Fruit fly (Drosophila melanogaster) whole organism, embryonic: Measurements from ENCODE around the gene CG34298.

Source experiments
- B-H2 ChIP-seq: fragments of 200-800 bp; sonication (Bioruptor generic); optimal IDR thresholded peaks from 2 replicates; lab custom pipeline; 2018; ENCODE audit warnings: missing biosample characterization, mild to moderate bottlenecking, missing genetic modification characterization
- CG10147 ChIP-seq: fragments of 200-800 bp; sonication (Bioruptor generic); optimal IDR thresholded peaks from 2 replicates; lab custom pipeline; 2019; ENCODE audit warnings: missing biosample characterization, mild to moderate bottlenecking, missing genetic modification characterization, moderate library complexity
- CG10267 ChIP-seq: fragments of 200-800 bp; sonication (Bioruptor generic); optimal IDR thresholded peaks from 2 replicates; lab custom pipeline; 2018; ENCODE audit warnings: missing biosample characterization, mild to moderate bottlenecking, missing genetic modification characterization, moderate library complexity
- CG10959 ChIP-seq: fragments of 200-800 bp; sonication (Bioruptor generic); IDR thresholded peaks from 2 replicates; pipeline ENCODE4 v1.3.6; 2022; ENCODE audit warnings: missing biosample characterization, missing genetic modification characterization
- CG10979 ChIP-seq: fragments of 200-800 bp; sonication (Bioruptor generic); optimal IDR thresholded peaks from 2 replicates; lab custom pipeline; 2018; ENCODE audit warnings: missing biosample characterization, mild to moderate bottlenecking, missing genetic modification characterization, moderate library complexity
- CG11696 ChIP-seq: fragments of 200-800 bp; sonication (Bioruptor generic); IDR thresholded peaks from 2 replicates; pipeline ENCODE4 v1.3.6; 2022; ENCODE audit warnings: missing biosample characterization, missing genetic modification characterization
- CG13296 ChIP-seq: fragments of 200-800 bp; sonication (Bioruptor generic); optimal IDR thresholded peaks from 3 replicates; lab custom pipeline; 2018; ENCODE audit warnings: missing biosample characterization, mild to moderate bottlenecking, missing genetic modification characterization
- CG13424 ChIP-seq: fragments of 200-800 bp; sonication (Bioruptor generic); optimal IDR thresholded peaks from 2 replicates; lab custom pipeline; 2019; ENCODE audit warnings: missing biosample characterization, mild to moderate bottlenecking, missing genetic modification characterization, moderate library complexity
- CG13894 ChIP-seq: fragments of 200-800 bp; sonication (Bioruptor generic); optimal IDR thresholded peaks from 3 replicates; lab custom pipeline; 2018; ENCODE audit warnings: missing biosample characterization, mild to moderate bottlenecking, missing genetic modification characterization, moderate library complexity
- CG15514 ChIP-seq: fragments of 200-800 bp; sonication (Bioruptor generic); optimal IDR thresholded peaks from 3 replicates; lab custom pipeline; 2017; ENCODE audit warnings: missing biosample characterization, missing genetic modification characterization, mild to moderate bottlenecking, moderate library complexity, missing genetic modification reagents
- CG18011 ChIP-seq: fragments of 200-800 bp; sonication (Bioruptor generic); optimal IDR thresholded peaks from 2 replicates; lab custom pipeline; 2017; ENCODE audit warnings: missing biosample characterization, missing genetic modification characterization, mild to moderate bottlenecking, moderate library complexity, missing genotype
- CG30020 ChIP-seq: fragments of 200-800 bp; optimal IDR thresholded peaks from 2 replicates; lab custom pipeline; 2019; ENCODE audit warnings: missing biosample characterization, mild to moderate bottlenecking, missing genetic modification characterization, moderate library complexity
- CG30431 ChIP-seq: fragments of 200-800 bp; sonication (Bioruptor generic); optimal IDR thresholded peaks from 2 replicates; lab custom pipeline; 2017; ENCODE audit warnings: missing biosample characterization, missing genetic modification characterization
- CG4360 ChIP-seq: fragments of 200-800 bp; sonication (Bioruptor generic); IDR thresholded peaks from 2 replicates; pipeline ENCODE4 v1.3.6; 2022; ENCODE audit warnings: missing biosample characterization, missing genetic modification characterization
- CG4707 ChIP-seq: fragments of 200-800 bp; sonication (Bioruptor generic); optimal IDR thresholded peaks from 2 replicates; lab custom pipeline; 2018; ENCODE audit warnings: missing biosample characterization, mild to moderate bottlenecking, missing genetic modification characterization, moderate library complexity
- CG4730 ChIP-seq: fragments of 200-800 bp; sonication (Bioruptor generic); IDR thresholded peaks from 2 replicates; pipeline ENCODE4 v1.3.6; 2022; ENCODE audit warnings: missing biosample characterization, missing genetic modification characterization
- CG7987 ChIP-seq: fragments of 200-800 bp; sonication (Bioruptor generic); optimal IDR thresholded peaks from 2 replicates; lab custom pipeline; 2018; ENCODE audit warnings: missing biosample characterization, mild to moderate bottlenecking, missing genetic modification characterization, moderate library complexity
- CG8281 ChIP-seq: fragments of 200-800 bp; sonication (Bioruptor generic); optimal IDR thresholded peaks from 2 replicates; lab custom pipeline; 2018; ENCODE audit warnings: missing biosample characterization, mild to moderate bottlenecking, missing genetic modification characterization, moderate library complexity
- CG8765 ChIP-seq: fragments of 200-800 bp; sonication (Bioruptor generic); IDR thresholded peaks from 2 replicates; pipeline ENCODE4 v1.3.6; 2022; ENCODE audit warnings: missing biosample characterization, missing genetic modification characterization
- CG8944 ChIP-seq: fragments of 200-800 bp; sonication (Bioruptor generic); optimal IDR thresholded peaks from 3 replicates; lab custom pipeline; 2016; ENCODE audit warnings: missing biosample characterization, missing genetic modification characterization
- CTCF ChIP-seq: fragments of 200-800 bp; sonication (Bioruptor generic); optimal IDR thresholded peaks from 2 replicates; lab custom pipeline; 2017; ENCODE audit warnings: missing biosample characterization, mild to moderate bottlenecking, missing genetic modification characterization, moderate library complexity
- Dek ChIP-seq: fragments of 200-800 bp; sonication (Bioruptor generic); optimal IDR thresholded peaks from 3 replicates; lab custom pipeline; 2019; ENCODE audit warnings: missing biosample characterization, mild to moderate bottlenecking, missing genetic modification characterization, moderate library complexity
- Dip3 ChIP-seq: fragments of 200-800 bp; sonication (Bioruptor generic); optimal IDR thresholded peaks from 3 replicates; lab custom pipeline; 2016; ENCODE audit warnings: missing biosample characterization, missing genetic modification characterization
- Eip74EF ChIP-seq, 2 experiments: fragments of 200-800 bp in 1 of 2; fragments of >200 bp in 1 of 2; sonication (Bioruptor generic) in 1 of 2; optimal IDR thresholded peaks; 2 replicates each; lab custom pipeline; 2017 to 2019; ENCODE audit warnings: missing biosample characterization in 2 of 2, missing genetic modification characterization in 2 of 2, mild to moderate bottlenecking in 1 of 2, moderate library complexity in 1 of 2
- Ets65A ChIP-seq: fragments of 200-800 bp; sonication (Bioruptor generic); peaks from one replicate; lab custom pipeline; 2016; ENCODE audit warnings: missing biosample characterization, missing genetic modification characterization
- GATAe ChIP-seq: fragments of 200-800 bp; sonication (Bioruptor generic); conservative IDR thresholded peaks from 2 replicates; pipeline ENCODE4 v1.3.6; 2022; ENCODE audit warnings: missing biosample characterization, missing genetic modification characterization
- H15 ChIP-seq: fragments of 200-800 bp; sonication (Bioruptor generic); IDR thresholded peaks from 3 replicates; pipeline ENCODE4 v1.3.6; 2022; ENCODE audit warnings: missing biosample characterization, missing genetic modification characterization
- Hmx ChIP-seq: fragments of 200-800 bp; sonication (Bioruptor generic); optimal IDR thresholded peaks from 2 replicates; lab custom pipeline; 2016; ENCODE audit warnings: missing biosample characterization, missing genetic modification characterization
- Hr51 ChIP-seq, 2 experiments: fragments of 200-800 bp; sonication (Bioruptor generic); optimal IDR thresholded peaks; 2 replicates in 1 of 2; 3 replicates in 1 of 2; lab custom pipeline; 2016 to 2018; ENCODE audit warnings: missing biosample characterization in 2 of 2, missing genetic modification characterization in 2 of 2, mild to moderate bottlenecking in 1 of 2, moderate library complexity in 1 of 2
- Nf-YB ChIP-seq: fragments of 200-800 bp; sonication (Bioruptor generic); optimal IDR thresholded peaks from 3 replicates; lab custom pipeline; 2019; ENCODE audit warnings: missing biosample characterization, mild to moderate bottlenecking, missing genetic modification characterization, moderate library complexity
- TFAM ChIP-seq: fragments of 200-800 bp; sonication (Bioruptor generic); optimal IDR thresholded peaks from 2 replicates; lab custom pipeline; 2017; ENCODE audit warnings: missing biosample characterization, missing genetic modification characterization, inconsistent platforms
- Tbp ChIP-seq: fragments of >200 bp; optimal IDR thresholded peaks from 2 replicates; lab custom pipeline; 2018; ENCODE audit warnings: missing biosample characterization, missing genetic modification characterization
- YL-1 ChIP-seq: fragments of 200-800 bp; sonication (Bioruptor generic); optimal IDR thresholded peaks from 3 replicates; lab custom pipeline; 2017; ENCODE audit warnings: missing biosample characterization, mild to moderate bottlenecking, missing genetic modification characterization
- ac ChIP-seq: fragments of 200-800 bp; sonication (Bioruptor generic); optimal IDR thresholded peaks from 3 replicates; lab custom pipeline; 2017; ENCODE audit warnings: missing biosample characterization, mild to moderate bottlenecking, missing genetic modification characterization
- ara ChIP-seq: fragments of 200-800 bp; sonication (Bioruptor generic); IDR thresholded peaks from 2 replicates; pipeline ENCODE4 v1.3.6; 2022; ENCODE audit warnings: missing biosample characterization, missing genetic modification characterization
- bsh ChIP-seq, 2 experiments: fragments of 200-800 bp; sonication (Bioruptor generic); optimal IDR thresholded peaks; 2 replicates each; lab custom pipeline; 2017 to 2018; ENCODE audit warnings: mild to moderate bottlenecking in 2 of 2, missing biosample characterization in 2 of 2, missing genetic modification characterization in 2 of 2, moderate library complexity in 1 of 2
- btn ChIP-seq: fragments of 200-800 bp; sonication (Bioruptor generic); optimal IDR thresholded peaks from 2 replicates; lab custom pipeline; 2016; ENCODE audit warnings: missing biosample characterization, missing genetic modification characterization
- ems ChIP-seq: fragments of 200-800 bp; sonication (Bioruptor generic); optimal IDR thresholded peaks from 3 replicates; lab custom pipeline; 2016; ENCODE audit warnings: missing biosample characterization, missing genetic modification characterization
- exex ChIP-seq: fragments of 200-800 bp; sonication (Bioruptor generic); optimal IDR thresholded peaks from 4 replicates; lab custom pipeline; 2018; ENCODE audit warnings: missing biosample characterization, mild to moderate bottlenecking, missing genetic modification characterization, moderate library complexity
- her ChIP-seq: fragments of 200-800 bp; sonication (Bioruptor generic); optimal IDR thresholded peaks from 2 replicates; lab custom pipeline; 2016; ENCODE audit warnings: missing biosample characterization, missing genetic modification characterization
- ind ChIP-seq: fragments of 200-800 bp; sonication (Bioruptor generic); optimal IDR thresholded peaks from 3 replicates; lab custom pipeline; 2016; ENCODE audit warnings: missing biosample characterization, missing genetic modification characterization
- otp ChIP-seq: fragments of 200-800 bp; sonication (Bioruptor generic); IDR thresholded peaks from 3 replicates; pipeline ENCODE4, ENCODE4 v1.3.6; 2022; ENCODE audit warnings: missing biosample characterization, missing genetic modification characterization
- p53 ChIP-seq: fragments of 200-800 bp; sonication (Bioruptor generic); optimal IDR thresholded peaks from 2 replicates; lab custom pipeline; 2016; ENCODE audit warnings: missing biosample characterization, missing genetic modification characterization
- pan ChIP-seq, 4 experiments: fragments of >200 bp in 3 of 4; fragments of 200-800 bp in 1 of 4; sonication (Bioruptor generic) in 1 of 4; optimal IDR thresholded peaks in 3 of 4; IDR thresholded peaks in 1 of 4; 2 replicates each; pipeline versions ENCODE4 v1.3.6 to Lab custom; 2017 to 2022; ENCODE audit warnings: missing biosample characterization in 2 of 4, missing genetic modification characterization in 2 of 4, mixed read lengths in 1 of 4
- pfk ChIP-seq: fragments of 200-800 bp; sonication (Bioruptor generic); optimal IDR thresholded peaks from 2 replicates; lab custom pipeline; 2018; ENCODE audit warnings: missing biosample characterization, mild to moderate bottlenecking, missing genetic modification characterization, moderate library complexity
- pros ChIP-seq: fragments of 200-800 bp; sonication (Bioruptor generic); optimal IDR thresholded peaks from 3 replicates; lab custom pipeline; 2019; ENCODE audit warnings: missing biosample characterization, mild to moderate bottlenecking, missing genetic modification characterization, moderate library complexity
- tll ChIP-seq, 2 experiments: fragments of 200-800 bp in 1 of 2; fragments of >200 bp in 1 of 2; sonication (Bioruptor generic) in 1 of 2; optimal IDR thresholded peaks; 2 replicates each; lab custom pipeline; 2017 to 2019; ENCODE audit warnings: missing biosample characterization in 2 of 2, missing genetic modification characterization in 2 of 2, mild to moderate bottlenecking in 1 of 2, moderate library complexity in 1 of 2
- vnd ChIP-seq: fragments of 200-800 bp; sonication (Bioruptor generic); IDR thresholded peaks from 3 replicates; pipeline ENCODE4 v1.3.6; 2022; ENCODE audit warnings: missing biosample characterization, missing genetic modification characterization; ENCODE audit not compliant: partially characterized antibody

CG34298 gene

DNA sequence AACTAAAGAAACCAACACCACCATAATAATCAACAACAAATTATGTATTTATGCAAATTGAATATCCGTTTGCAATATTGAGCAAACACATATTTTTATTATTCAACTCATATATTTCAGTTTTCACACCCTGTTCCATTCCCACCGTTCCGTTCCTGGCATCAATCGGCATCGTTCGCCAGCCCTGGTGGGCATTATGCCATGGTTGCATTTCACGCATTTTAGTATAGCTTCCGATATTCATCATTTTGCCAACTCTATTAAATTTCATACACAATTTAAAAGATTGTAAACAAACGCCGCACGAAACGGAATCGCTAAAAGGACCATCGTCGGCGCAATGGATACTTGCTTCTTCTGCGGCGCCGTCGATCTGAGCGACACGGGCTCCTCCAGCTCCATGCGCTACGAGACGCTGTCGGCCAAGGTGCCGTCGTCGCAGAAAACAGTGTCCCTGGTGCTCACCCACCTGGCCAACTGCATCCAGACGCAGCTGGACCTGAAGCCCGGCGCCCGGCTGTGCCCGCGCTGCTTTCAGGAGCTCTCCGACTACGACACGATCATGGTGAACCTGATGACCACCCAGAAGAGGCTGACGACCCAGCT lies 43.6 kb downstream of the CG34298 start, which contains the start of gene Sry-delta (continued):
- TF ChIP-seq CG13424 (tag; lab: Kevin White, UChicago) = peak; percentile 72
- no peak for TF ChIP-seq Eip74EF (GFP tag; optimal IDR thresholded peaks at IDR 0.05; lab: Kevin White, UChicago)
- no peak for TF ChIP-seq Hmx (GFP tag; lab: Kevin White, UChicago)
- peak; percentile 67 for TF ChIP-seq CG10147 (GFP tag; lab: Kevin White, UChicago)
- peak; percentile 22; the same call in 1 of the 2 replicates for TF ChIP-seq GATAe (GFP tag; lab: Robert Waterston, UW)
- TF ChIP-seq otp (GFP tag; lab: Robert Waterston, UW) = peak; percentile 80
- TF ChIP-seq ac (GFP tag; lab: Kevin White, UChicago) = peak; percentile 11
- peak; percentile 47 for TF ChIP-seq Tbp (GFP tag; lab: Kevin White, UChicago)
- TF ChIP-seq B-H2 (GFP tag; lab: Kevin White, UChicago) = peak; percentile 90
- TF ChIP-seq CG8944 (GFP tag; lab: Kevin White, UChicago) = peak; percentile 85
- TF ChIP-seq CG4707 = peak; percentile 31
- peak; percentile 69 for TF ChIP-seq ems (GFP tag; lab: Kevin White, UChicago)
- peak in 1 of 2 experiments; percentile 88 for TF ChIP-seq Hr51 (GFP tag; optimal IDR thresholded peaks at IDR 0.05; lab: Kevin White, UChicago)
- no peak for TF ChIP-seq pan (optimal IDR thresholded peaks at IDR 0.05; lab: Kevin White, UChicago)
- peak in 1 of 2 experiments; percentile 78 for TF ChIP-seq pan (GFP tag; optimal IDR thresholded peaks at IDR 0.05 in 1 of 2, IDR thresholded peaks at IDR 0.05 in 1 of 2)
- peak; percentile 57; the same call in 1 of the 2 replicates for TF ChIP-seq CG8765 (GFP tag; lab: Robert Waterston, UW)
- peak; percentile 72 for TF ChIP-seq CG18011 (GFP tag; lab: Kevin White, UChicago)
- peak; percentile 13 for TF ChIP-seq TFAM
- TF ChIP-seq CG10267 (tag; lab: Kevin White, UChicago) = peak; percentile 79
- TF ChIP-seq Ets65A = peak; percentile 99
- TF ChIP-seq Dip3 = peak; percentile 87
- no peak for TF ChIP-seq CG10959 (GFP tag; lab: Robert Waterston, UW)
- peak; percentile 61; the same call in 1 of the 3 replicates for TF ChIP-seq H15 (GFP tag; lab: Robert Waterston, UW)
- TF ChIP-seq CG15514 (GFP tag; lab: Kevin White, UChicago) = peak; percentile 91
- no peak for TF ChIP-seq CG8281
- peak; percentile 38 for TF ChIP-seq btn
- peak; percentile 87 for TF ChIP-seq p53
- peak; percentile 58 for TF ChIP-seq CG13296 (GFP tag; lab: Kevin White, UChicago)
- peak; percentile 62 for TF ChIP-seq CG4730 (GFP tag; lab: Robert Waterston, UW)
- no peak for TF ChIP-seq Nf-YB (GFP tag; lab: Kevin White, UChicago)
- TF ChIP-seq CG10979 (tag; lab: Kevin White, UChicago) = peak; percentile 59
- peak; percentile 83 for TF ChIP-seq Dek (tag; lab: Kevin White, UChicago)
- TF ChIP-seq pros = no peak
- peak; percentile 16 for TF ChIP-seq CTCF (GFP tag; lab: Kevin White, UChicago)
- peak; percentile 46; the same call in 2 of the 3 replicates for TF ChIP-seq vnd (GFP tag; lab: Robert Waterston, UW)
- peak; percentile 83 for TF ChIP-seq CG7987
- TF ChIP-seq CG30431 (GFP tag; lab: Kevin White, UChicago) = peak; percentile 16
- peak; percentile 88 for TF ChIP-seq ind (GFP tag; lab: Kevin White, UChicago)
- peak; percentile 90 for TF ChIP-seq her (GFP tag; lab: Kevin White, UChicago)
- TF ChIP-seq CG13894 = peak; percentile 89
- no peak for TF ChIP-seq CG11696
- no peak for TF ChIP-seq tll (GFP tag; optimal IDR thresholded peaks at IDR 0.05; lab: Kevin White, UChicago)
- no peak for TF ChIP-seq exex
- TF ChIP-seq CG4360 = no peak
- TF ChIP-seq CG30020 = peak; percentile 97
- peak in 1 of 2 experiments; percentile 58 for TF ChIP-seq bsh (GFP tag; optimal IDR thresholded peaks at IDR 0.05; lab: Kevin White, UChicago)
- TF ChIP-seq YL-1 (GFP tag; lab: Kevin White, UChicago) = peak; percentile 98
- TF ChIP-seq ara = peak; percentile 76
- peak; percentile 99 for TF ChIP-seq pfk (GFP tag; lab: Kevin White, UChicago)
